Fruit fly (Drosophila melanogaster) whole organism, embryonic: ENCODE measurements around the gene Ist1.

Experiments
- Atf6 ChIP-seq: fragments of 200-800 bp; sonication (Bioruptor generic); IDR thresholded peaks from 2 replicates; pipeline ENCODE4 v1.3.6; 2022; ENCODE audit warnings: missing biosample characterization, missing genetic modification characterization
- B-H2 ChIP-seq: fragments of 200-800 bp; sonication (Bioruptor generic); optimal IDR thresholded peaks from 2 replicates; lab custom pipeline; 2018; ENCODE audit warnings: missing biosample characterization, mild to moderate bottlenecking, missing genetic modification characterization
- CG11085 ChIP-seq: fragments of 200-800 bp; sonication (Bioruptor generic); IDR thresholded peaks from 2 replicates; pipeline ENCODE4 v1.3.6; 2022; ENCODE audit warnings: missing biosample characterization, missing genetic modification characterization
- CG11723 ChIP-seq: fragments of 200-800 bp; sonication (Bioruptor generic); optimal IDR thresholded peaks from 2 replicates; lab custom pipeline; 2017; ENCODE audit warnings: missing biosample characterization, mild to moderate bottlenecking, missing genetic modification characterization
- CG1647 ChIP-seq: fragments of 200-800 bp; sonication (Bioruptor generic); optimal IDR thresholded peaks from 3 replicates; lab custom pipeline; 2016; ENCODE audit warnings: missing biosample characterization, missing genetic modification characterization
- CG16813 ChIP-seq: fragments of 200-800 bp; sonication (Bioruptor generic); IDR thresholded peaks from 3 replicates; pipeline ENCODE4 v1.3.6; 2022; ENCODE audit warnings: missing biosample characterization, missing genetic modification characterization; ENCODE audit not compliant: partially characterized antibody
- CG17829 ChIP-seq: fragments of 200-800 bp; optimal IDR thresholded peaks from 2 replicates; lab custom pipeline; 2019; ENCODE audit warnings: missing biosample characterization, mild to moderate bottlenecking, missing genetic modification characterization, moderate library complexity
- CG18764 ChIP-seq: fragments of 200-800 bp; sonication (Bioruptor generic); optimal IDR thresholded peaks from 3 replicates; lab custom pipeline; 2016; ENCODE audit warnings: missing biosample characterization, missing genetic modification characterization
- CG2678 ChIP-seq: fragments of 200-800 bp; sonication (Bioruptor generic); optimal IDR thresholded peaks from 3 replicates; lab custom pipeline; 2019; ENCODE audit warnings: missing biosample characterization, mild to moderate bottlenecking, missing genetic modification characterization, moderate library complexity
- CG33213 ChIP-seq: fragments of 200-800 bp; sonication (Bioruptor generic); optimal IDR thresholded peaks from 3 replicates; lab custom pipeline; 2016; ENCODE audit warnings: missing biosample characterization, missing genetic modification characterization
- CG42726 ChIP-seq: fragments of 200-800 bp; sonication (Bioruptor generic); IDR thresholded peaks from 2 replicates; pipeline ENCODE4 v1.3.6; 2022; ENCODE audit warnings: missing biosample characterization, missing genetic modification characterization; ENCODE audit not compliant: partially characterized antibody
- CG6791 ChIP-seq: fragments of 200-800 bp; sonication (Bioruptor generic); IDR thresholded peaks from 3 replicates; pipeline ENCODE4 v1.3.6; 2022; ENCODE audit warnings: missing biosample characterization, missing genetic modification characterization; ENCODE audit not compliant: partially characterized antibody
- CG8388 ChIP-seq: fragments of 200-800 bp; sonication (Bioruptor generic); optimal IDR thresholded peaks from 2 replicates; lab custom pipeline; 2019; ENCODE audit warnings: missing biosample characterization, mild to moderate bottlenecking, missing genetic modification characterization, moderate library complexity
- Camta ChIP-seq: fragments of 200-800 bp; sonication (Bioruptor generic); optimal IDR thresholded peaks from 2 replicates; lab custom pipeline; 2016; ENCODE audit warnings: missing biosample characterization, missing genetic modification characterization
- Chrac-16 ChIP-seq: fragments of 200-800 bp; sonication (Bioruptor generic); optimal IDR thresholded peaks from 3 replicates; lab custom pipeline; 2016; ENCODE audit warnings: missing biosample characterization, missing genetic modification characterization
- Dad ChIP-seq: fragments of 200-800 bp; sonication (Bioruptor generic); optimal IDR thresholded peaks from 3 replicates; lab custom pipeline; 2016; ENCODE audit warnings: missing biosample characterization, missing genetic modification characterization
- Dbx ChIP-seq: fragments of 200-800 bp; sonication (Bioruptor generic); IDR thresholded peaks from 3 replicates; pipeline ENCODE4 v1.3.6; 2022; ENCODE audit warnings: missing biosample characterization, missing genetic modification characterization
- Dll ChIP-seq: fragments of 200-800 bp; sonication (Bioruptor generic); IDR thresholded peaks from 4 replicates; pipeline ENCODE4 v1.3.6; 2022; ENCODE audit warnings: missing biosample characterization, missing genetic modification characterization; ENCODE audit not compliant: partially characterized antibody
- GATAe ChIP-seq: fragments of 200-800 bp; sonication (Bioruptor generic); conservative IDR thresholded peaks from 2 replicates; pipeline ENCODE4 v1.3.6; 2022; ENCODE audit warnings: missing biosample characterization, missing genetic modification characterization
- Gsc ChIP-seq: fragments of 200-800 bp; sonication (Bioruptor generic); IDR thresholded peaks from 2 replicates; pipeline ENCODE4 v1.3.6; 2022; ENCODE audit warnings: missing biosample characterization, missing genetic modification characterization
- Hey ChIP-seq: fragments of 200-800 bp; sonication (Bioruptor generic); optimal IDR thresholded peaks from 3 replicates; lab custom pipeline; 2018; ENCODE audit warnings: missing biosample characterization, mild to moderate bottlenecking, missing genetic modification characterization
- NC2α ChIP-seq: fragments of 200-800 bp; sonication (Bioruptor generic); optimal IDR thresholded peaks from 2 replicates; lab custom pipeline; 2016; ENCODE audit warnings: missing biosample characterization, missing genetic modification characterization
- Side ChIP-seq: fragments of 200-800 bp; sonication (Bioruptor generic); optimal IDR thresholded peaks from 2 replicates; lab custom pipeline; 2016; ENCODE audit warnings: missing biosample characterization, missing genetic modification characterization
- TFAM ChIP-seq: fragments of 200-800 bp; sonication (Bioruptor generic); optimal IDR thresholded peaks from 2 replicates; lab custom pipeline; 2017; ENCODE audit warnings: missing biosample characterization, missing genetic modification characterization, inconsistent platforms
- Taf1 ChIP-seq: fragments of 200-800 bp; sonication (Bioruptor generic); IDR thresholded peaks from 2 replicates; pipeline ENCODE4 v1.3.6; 2022; ENCODE audit warnings: missing biosample characterization, missing genetic modification characterization
- amos ChIP-seq: fragments of 200-800 bp; sonication (Bioruptor generic); IDR thresholded peaks from 2 replicates; pipeline ENCODE4 v1.3.6; 2022; ENCODE audit warnings: missing biosample characterization, missing genetic modification characterization; ENCODE audit not compliant: partially characterized antibody
- ap ChIP-seq: fragments of 200-800 bp; sonication (Bioruptor generic); IDR thresholded peaks from 2 replicates; pipeline ENCODE4 v1.3.6; 2022; ENCODE audit warnings: missing biosample characterization, missing genetic modification characterization
- bcd ChIP-seq: fragments of 200-800 bp; sonication (Bioruptor generic); optimal IDR thresholded peaks from 2 replicates; lab custom pipeline; 2017; ENCODE audit warnings: missing biosample characterization, mild to moderate bottlenecking, missing genetic modification characterization
- bigmax ChIP-seq: fragments of 200-800 bp; sonication (Bioruptor generic); optimal IDR thresholded peaks from 2 replicates; lab custom pipeline; 2018; ENCODE audit warnings: missing biosample characterization, mild to moderate bottlenecking, missing genetic modification characterization
- chif ChIP-seq, 2 experiments: fragments of 200-800 bp; sonication (Bioruptor generic); optimal IDR thresholded peaks; 3 replicates each; lab custom pipeline; 2016; ENCODE audit warnings: missing biosample characterization in 2 of 2, missing genetic modification characterization in 2 of 2
- crc ChIP-seq: fragments of 200-800 bp; sonication (Bioruptor generic); optimal IDR thresholded peaks from 2 replicates; lab custom pipeline; 2016; ENCODE audit warnings: missing biosample characterization, missing genetic modification characterization
- crol ChIP-seq: fragments of 200-800 bp; sonication (Bioruptor generic); IDR thresholded peaks from 2 replicates; pipeline ENCODE4 v1.3.6; 2022; ENCODE audit warnings: missing biosample characterization, missing genetic modification characterization
- crp ChIP-seq, 2 experiments: fragments of 200-800 bp; sonication (Bioruptor generic); optimal IDR thresholded peaks; 2 replicates in 1 of 2; 3 replicates in 1 of 2; lab custom pipeline; 2017; ENCODE audit warnings: missing biosample characterization in 2 of 2, missing genetic modification characterization in 2 of 2, mild to moderate bottlenecking in 1 of 2, moderate library complexity in 1 of 2
- esg ChIP-seq: fragments of 200-800 bp; sonication (Bioruptor generic); conservative IDR thresholded peaks from 2 replicates; pipeline ENCODE4 v1.3.6; 2022; ENCODE audit warnings: missing biosample characterization, missing genetic modification characterization
- fd3F ChIP-seq: fragments of 200-800 bp; sonication (Bioruptor generic); optimal IDR thresholded peaks from 2 replicates; lab custom pipeline; 2018; ENCODE audit warnings: missing biosample characterization, mild to moderate bottlenecking, missing genetic modification characterization, moderate library complexity
- fu2 ChIP-seq: fragments of 200-800 bp; sonication (Bioruptor generic); optimal IDR thresholded peaks from 2 replicates; lab custom pipeline; 2016; ENCODE audit warnings: missing biosample characterization, missing genetic modification characterization
- gcm ChIP-seq: fragments of 200-800 bp; sonication (Bioruptor generic); optimal IDR thresholded peaks from 2 replicates; lab custom pipeline; 2019; ENCODE audit warnings: missing biosample characterization, mild to moderate bottlenecking, missing genetic modification characterization, moderate library complexity
- gro ChIP-seq: fragments of 200-800 bp; sonication (Bioruptor generic); optimal IDR thresholded peaks from 2 replicates; lab custom pipeline; 2016; ENCODE audit warnings: missing biosample characterization, missing genetic modification characterization
- gt ChIP-seq: fragments of 200-800 bp; sonication (Bioruptor generic); IDR thresholded peaks from 2 replicates; pipeline ENCODE4 v1.3.6; 2022; ENCODE audit warnings: missing biosample characterization, missing genetic modification characterization
- ind ChIP-seq: fragments of 200-800 bp; sonication (Bioruptor generic); optimal IDR thresholded peaks from 3 replicates; lab custom pipeline; 2016; ENCODE audit warnings: missing biosample characterization, missing genetic modification characterization
- ken ChIP-seq: fragments of 200-800 bp; sonication (Bioruptor generic); IDR thresholded peaks from 3 replicates; pipeline ENCODE4 v1.3.6; 2022; ENCODE audit warnings: missing biosample characterization, missing genetic modification characterization
- lbe ChIP-seq: fragments of 200-800 bp; sonication (Bioruptor generic); optimal IDR thresholded peaks from 2 replicates; lab custom pipeline; 2016; ENCODE audit warnings: missing biosample characterization, mild to moderate bottlenecking, missing genetic modification characterization
- lilli ChIP-seq: fragments of 200-800 bp; sonication (Bioruptor generic); optimal IDR thresholded peaks from 3 replicates; lab custom pipeline; 2016; ENCODE audit warnings: missing biosample characterization, missing genetic modification characterization
- luna ChIP-seq: fragments of 200-800 bp; sonication (Bioruptor generic); optimal IDR thresholded peaks from 2 replicates; lab custom pipeline; 2016; ENCODE audit warnings: missing biosample characterization, missing genetic modification characterization
- otp ChIP-seq: fragments of 200-800 bp; sonication (Bioruptor generic); IDR thresholded peaks from 3 replicates; pipeline ENCODE4, ENCODE4 v1.3.6; 2022; ENCODE audit warnings: missing biosample characterization, missing genetic modification characterization
- ssp ChIP-seq: fragments of 200-800 bp; sonication (Bioruptor generic); IDR thresholded peaks from 2 replicates; pipeline ENCODE4 v1.3.6; 2022; ENCODE audit warnings: missing biosample characterization, missing genetic modification characterization
- stc ChIP-seq: fragments of 200-800 bp; sonication (Bioruptor generic); IDR thresholded peaks from 2 replicates; pipeline ENCODE4 v1.3.6; 2022; ENCODE audit warnings: missing biosample characterization, missing genetic modification characterization
- tin ChIP-seq: fragments of 200-800 bp; sonication (Bioruptor generic); optimal IDR thresholded peaks from 3 replicates; lab custom pipeline; 2016; ENCODE audit warnings: missing biosample characterization, missing genetic modification characterization
- trh ChIP-seq: fragments of 200-800 bp; sonication (Bioruptor generic); optimal IDR thresholded peaks from 2 replicates; lab custom pipeline; 2016; ENCODE audit warnings: missing biosample characterization, missing genetic modification characterization
- tx ChIP-seq: fragments of 200-800 bp; sonication (Bioruptor generic); optimal IDR thresholded peaks from 2 replicates; lab custom pipeline; 2016; ENCODE audit warnings: missing biosample characterization, missing genetic modification characterization

The Ist1 gene

dm6 chr3L:6708995-6709606 is 47.2 kb downstream of the Ist1 start (continued):
- TF ChIP-seq amos (GFP tag; lab: Robert Waterston, UW) = no peak; the same call in 1 of the 2 replicates
- peak; percentile 94 for TF ChIP-seq gro
- peak; percentile 82 for TF ChIP-seq Atf6 (GFP tag; lab: Robert Waterston, UW)
- TF ChIP-seq crol (GFP tag; lab: Robert Waterston, UW) = 0 out of 2 replicates have a peak, but pooled peaks have one; percentile 41
- peak; percentile 89 for TF ChIP-seq stc (GFP tag; lab: Robert Waterston, UW)
- peak; percentile 28; the same call in 1 of the 2 replicates for TF ChIP-seq gt (GFP tag; lab: Robert Waterston, UW)
- peak; percentile 90 for TF ChIP-seq CG1647 (GFP tag; lab: Kevin White, UChicago)
- peak; percentile 44 for TF ChIP-seq lbe (GFP tag; lab: Kevin White, UChicago)
- peak in 1 of 2 experiments; percentile 36 for TF ChIP-seq crp (GFP tag; optimal IDR thresholded peaks at IDR 0.05; lab: Kevin White, UChicago)
- TF ChIP-seq TFAM (GFP tag; lab: Kevin White, UChicago) = peak; percentile 60
- no peak for TF ChIP-seq CG16813
- TF ChIP-seq chif (GFP tag; optimal IDR thresholded peaks at IDR 0.05; lab: Kevin White, UChicago) = peak; percentile 35 to 73
- TF ChIP-seq B-H2 (GFP tag; lab: Kevin White, UChicago) = peak; percentile 93
- TF ChIP-seq Side (GFP tag; lab: Kevin White, UChicago) = peak; percentile 76
- TF ChIP-seq lilli (GFP tag; lab: Kevin White, UChicago) = peak; percentile 68
- TF ChIP-seq Dll (GFP tag; lab: Robert Waterston, UW) = no peak
- peak; percentile 35; the same call in 1 of the 2 replicates for TF ChIP-seq esg (GFP tag; lab: Robert Waterston, UW)
- peak; percentile 46; the same call in 1 of the 2 replicates for TF ChIP-seq GATAe (GFP tag; lab: Robert Waterston, UW)
- TF ChIP-seq Gsc (GFP tag; lab: Robert Waterston, UW) = no peak
- TF ChIP-seq fd3F (GFP tag; lab: Kevin White, UChicago) = peak; percentile 82
- peak; percentile 85 for TF ChIP-seq Dad (GFP tag; lab: Kevin White, UChicago)
- peak; percentile 83 for TF ChIP-seq tin (GFP tag; lab: Kevin White, UChicago)
- TF ChIP-seq CG11723 = peak; percentile 71
- peak; percentile 58 for TF ChIP-seq trh (GFP tag; lab: Kevin White, UChicago)
- peak; percentile 33; the same call in 1 of the 2 replicates for TF ChIP-seq ssp (GFP tag; lab: Robert Waterston, UW)
- TF ChIP-seq CG11085 (GFP tag; lab: Robert Waterston, UW) = peak; percentile 85
- no peak for TF ChIP-seq CG42726 (GFP tag; lab: Robert Waterston, UW)
- TF ChIP-seq CG8388 (GFP tag; lab: Kevin White, UChicago) = peak; percentile 74
- TF ChIP-seq luna (GFP tag; lab: Kevin White, UChicago) = peak; percentile 69
- TF ChIP-seq bcd (GFP tag; lab: Kevin White, UChicago) = peak; percentile 93
- TF ChIP-seq Hey (tag; lab: Kevin White, UChicago) = peak; percentile 51
- TF ChIP-seq crc = peak; percentile 31
- peak; percentile 77 for TF ChIP-seq ap (GFP tag; lab: Robert Waterston, UW)
- TF ChIP-seq CG33213 (GFP tag; lab: Kevin White, UChicago) = peak; percentile 95
- peak; percentile 23 for TF ChIP-seq Chrac-16
- peak; percentile 91 for TF ChIP-seq ken (GFP tag; lab: Robert Waterston, UW)
- peak; percentile 48; the same call in 1 of the 2 replicates for TF ChIP-seq Taf1
- TF ChIP-seq Camta (GFP tag; lab: Kevin White, UChicago) = peak; percentile 86
- TF ChIP-seq Dbx (GFP tag; lab: Robert Waterston, UW) = peak; percentile 88
- TF ChIP-seq CG6791 = no peak
- peak; percentile 89 for TF ChIP-seq CG18764 (GFP tag; lab: Kevin White, UChicago)
- TF ChIP-seq bigmax (GFP tag; lab: Kevin White, UChicago) = peak; percentile 76
- TF ChIP-seq tx (GFP tag; lab: Kevin White, UChicago) = peak; percentile 38
- peak; percentile 72 for TF ChIP-seq CG2678 (tag; lab: Kevin White, UChicago)
- peak; percentile 7 for TF ChIP-seq NC2α (GFP tag; lab: Kevin White, UChicago)
- TF ChIP-seq gcm = peak; percentile 71
- TF ChIP-seq otp (GFP tag; lab: Robert Waterston, UW) = peak; percentile 82; the same call in 2 of the 3 replicates
- peak; percentile 53 for TF ChIP-seq fu2 (GFP tag; lab: Kevin White, UChicago)
- TF ChIP-seq CG17829 (tag; lab: Kevin White, UChicago) = no peak
- TF ChIP-seq ind (GFP tag; lab: Kevin White, UChicago) = peak; percentile 66
